Fruit fly (Drosophila melanogaster) whole organism, embryonic: ENCODE measurements around the gene shd.
A peak's percentile ranks its signal among the peaks of the same experiment; 100 is the strongest.

Experiments used
- Abd-B ChIP-seq: fragments of 200-800 bp; sonication (Bioruptor generic); optimal IDR thresholded peaks from 2 replicates; lab custom pipeline; 2018; ENCODE audit warnings: missing biosample characterization, mild to moderate bottlenecking, missing genetic modification characterization, moderate library complexity
- Bgb ChIP-seq: fragments of 200-800 bp; sonication (Bioruptor generic); IDR thresholded peaks from 2 replicates; pipeline ENCODE4 v1.3.6; 2022; ENCODE audit warnings: missing biosample characterization, missing genetic modification characterization; ENCODE audit not compliant: partially characterized antibody
- CG10366 ChIP-seq: fragments of 200-800 bp; sonication (Bioruptor generic); IDR thresholded peaks from 2 replicates; pipeline ENCODE4 v1.3.6; 2022; ENCODE audit warnings: missing biosample characterization, missing genetic modification characterization
- CG1529 ChIP-seq: fragments of 200-800 bp; sonication (Bioruptor generic); optimal IDR thresholded peaks from 3 replicates; lab custom pipeline; 2018; ENCODE audit warnings: missing biosample characterization, missing genetic modification characterization
- CG1603 ChIP-seq: fragments of 200-800 bp; sonication (Bioruptor generic); optimal IDR thresholded peaks from 2 replicates; lab custom pipeline; 2019; ENCODE audit warnings: missing biosample characterization, mild to moderate bottlenecking, missing genetic modification characterization, moderate library complexity
- CG18619 ChIP-seq: fragments of 200-800 bp; sonication (Bioruptor generic); optimal IDR thresholded peaks from 3 replicates; lab custom pipeline; 2017; ENCODE audit warnings: missing biosample characterization, mild to moderate bottlenecking, missing genetic modification characterization
- CG2712 ChIP-seq: fragments of 200-800 bp; optimal IDR thresholded peaks from 3 replicates; lab custom pipeline; 2019; ENCODE audit warnings: missing biosample characterization, mild to moderate bottlenecking, missing genetic modification characterization, moderate library complexity
- CG2889 ChIP-seq: fragments of 200-800 bp; sonication (Bioruptor generic); IDR thresholded peaks from 3 replicates; pipeline ENCODE4 v1.3.6; 2022; ENCODE audit warnings: missing biosample characterization, missing genetic modification characterization
- CG31365 ChIP-seq: fragments of 200-800 bp; sonication (Bioruptor generic); optimal IDR thresholded peaks from 2 replicates; lab custom pipeline; 2018; ENCODE audit warnings: missing biosample characterization, mild to moderate bottlenecking, missing genetic modification characterization
- CG32772 ChIP-seq: fragments of 200-800 bp; sonication (Bioruptor generic); IDR thresholded peaks from 2 replicates; pipeline ENCODE4 v1.3.6; 2022; ENCODE audit warnings: missing biosample characterization, missing genetic modification characterization
- CG3281 ChIP-seq: fragments of 200-800 bp; sonication (Bioruptor generic); optimal IDR thresholded peaks from 3 replicates; lab custom pipeline; 2017; ENCODE audit warnings: missing biosample characterization, mild to moderate bottlenecking, missing genetic modification characterization
- CG34376 ChIP-seq: fragments of 200-800 bp; sonication (Bioruptor generic); optimal IDR thresholded peaks from 2 replicates; lab custom pipeline; 2018; ENCODE audit warnings: missing biosample characterization, mild to moderate bottlenecking, missing genetic modification characterization
- CG3838 ChIP-seq: fragments of 200-800 bp; sonication (Bioruptor generic); optimal IDR thresholded peaks from 3 replicates; lab custom pipeline; 2016; ENCODE audit warnings: missing biosample characterization, missing genetic modification characterization
- CG3847 ChIP-seq: fragments of 200-800 bp; sonication (Bioruptor generic); IDR thresholded peaks from 2 replicates; pipeline ENCODE4 v1.3.6; 2022; ENCODE audit warnings: missing biosample characterization, missing genetic modification characterization
- CG4282 ChIP-seq: fragments of 200-800 bp; sonication (Bioruptor generic); optimal IDR thresholded peaks from 2 replicates; lab custom pipeline; 2016; ENCODE audit warnings: missing biosample characterization, missing genetic modification characterization
- CG6254 ChIP-seq: fragments of 200-800 bp; sonication (Bioruptor generic); optimal IDR thresholded peaks from 3 replicates; lab custom pipeline; 2017; ENCODE audit warnings: mild to moderate bottlenecking, missing biosample characterization, missing genetic modification reagents, missing genetic modification characterization
- CG6765 ChIP-seq: fragments of 200-800 bp; sonication (Bioruptor generic); optimal IDR thresholded peaks from 3 replicates; lab custom pipeline; 2017; ENCODE audit warnings: missing biosample characterization, mild to moderate bottlenecking, missing genetic modification characterization
- CG7372 ChIP-seq: fragments of 200-800 bp; sonication (Bioruptor generic); IDR thresholded peaks from 2 replicates; pipeline ENCODE4 v1.3.6; 2022; ENCODE audit warnings: missing biosample characterization, missing genetic modification characterization
- CG7963 ChIP-seq: fragments of 200-800 bp; sonication (Bioruptor generic); IDR thresholded peaks from 3 replicates; pipeline ENCODE4 v1.3.6; 2022; ENCODE audit warnings: missing biosample characterization, missing genetic modification characterization; ENCODE audit not compliant: partially characterized antibody
- Camta ChIP-seq: fragments of 200-800 bp; sonication (Bioruptor generic); optimal IDR thresholded peaks from 2 replicates; lab custom pipeline; 2016; ENCODE audit warnings: missing biosample characterization, missing genetic modification characterization
- Dip2 ChIP-seq: fragments of 200-800 bp; sonication (Bioruptor generic); IDR thresholded peaks from 2 replicates; pipeline ENCODE4 v1.3.6; 2022; ENCODE audit warnings: missing biosample characterization, missing genetic modification characterization
- Dip3 ChIP-seq: fragments of 200-800 bp; sonication (Bioruptor generic); optimal IDR thresholded peaks from 3 replicates; lab custom pipeline; 2016; ENCODE audit warnings: missing biosample characterization, missing genetic modification characterization
- Dll ChIP-seq: fragments of 200-800 bp; sonication (Bioruptor generic); IDR thresholded peaks from 4 replicates; pipeline ENCODE4 v1.3.6; 2022; ENCODE audit warnings: missing biosample characterization, missing genetic modification characterization; ENCODE audit not compliant: partially characterized antibody
- Fer2 ChIP-seq: fragments of 200-800 bp; sonication (Bioruptor generic); optimal IDR thresholded peaks from 2 replicates; lab custom pipeline; 2018; ENCODE audit warnings: missing biosample characterization, mild to moderate bottlenecking, missing genetic modification characterization, moderate library complexity
- Gsc ChIP-seq: fragments of 200-800 bp; sonication (Bioruptor generic); IDR thresholded peaks from 2 replicates; pipeline ENCODE4 v1.3.6; 2022; ENCODE audit warnings: missing biosample characterization, missing genetic modification characterization
- Hr3 ChIP-seq: fragments of 200-800 bp; sonication (Bioruptor generic); optimal IDR thresholded peaks from 3 replicates; lab custom pipeline; 2016; ENCODE audit warnings: missing biosample characterization, missing genetic modification characterization
- Lhr ChIP-seq: fragments of 200-800 bp; sonication (Bioruptor generic); optimal IDR thresholded peaks from 3 replicates; lab custom pipeline; 2017; ENCODE audit warnings: mild to moderate bottlenecking, missing biosample characterization, missing genetic modification reagents, missing genetic modification characterization
- MBD-R2 ChIP-seq: fragments of 200-800 bp; sonication (Bioruptor generic); IDR thresholded peaks from 2 replicates; pipeline ENCODE4 v1.3.6; 2022; ENCODE audit warnings: missing biosample characterization, missing genetic modification characterization
- Optix ChIP-seq: fragments of 200-800 bp; sonication (Bioruptor generic); IDR thresholded peaks from 3 replicates; pipeline ENCODE4 v1.3.6; 2022; ENCODE audit warnings: missing biosample characterization, missing genetic modification characterization
- PHDP ChIP-seq: fragments of 200-800 bp; sonication (Bioruptor generic); optimal IDR thresholded peaks from 3 replicates; lab custom pipeline; 2018; ENCODE audit warnings: missing biosample characterization, mild to moderate bottlenecking, missing genetic modification characterization, moderate library complexity
- Sin3A ChIP-seq: fragments of >200 bp; optimal IDR thresholded peaks from 2 replicates; lab custom pipeline; 2018
- Six4 ChIP-seq: fragments of 200-800 bp; sonication (Bioruptor generic); optimal IDR thresholded peaks from 2 replicates; lab custom pipeline; 2016; ENCODE audit warnings: missing biosample characterization, missing genetic modification characterization
- Sry-β ChIP-seq: fragments of 200-800 bp; sonication (Bioruptor generic); optimal IDR thresholded peaks from 2 replicates; lab custom pipeline; 2018; ENCODE audit warnings: missing biosample characterization, mild to moderate bottlenecking, missing genetic modification characterization, moderate library complexity
- br ChIP-seq: fragments of >200 bp; optimal IDR thresholded peaks from 2 replicates; lab custom pipeline; 2017
- bsh ChIP-seq, 2 experiments: fragments of 200-800 bp; sonication (Bioruptor generic); optimal IDR thresholded peaks; 2 replicates each; lab custom pipeline; 2017 to 2018; ENCODE audit warnings: mild to moderate bottlenecking in 2 of 2, missing biosample characterization in 2 of 2, missing genetic modification characterization in 2 of 2, moderate library complexity in 1 of 2
- cas ChIP-seq: fragments of 200-800 bp; sonication (Bioruptor generic); IDR thresholded peaks from 2 replicates; pipeline ENCODE4 v1.3.6; 2022; ENCODE audit warnings: missing biosample characterization, missing genetic modification characterization
- cato ChIP-seq: fragments of 200-800 bp; sonication (Bioruptor generic); optimal IDR thresholded peaks from 2 replicates; lab custom pipeline; 2016; ENCODE audit warnings: missing biosample characterization, missing genetic modification characterization, borderline replicate concordance
- ci ChIP-seq: fragments of 200-800 bp; sonication (Bioruptor generic); IDR thresholded peaks from 3 replicates; pipeline ENCODE4 v1.3.6; 2022; ENCODE audit warnings: missing biosample characterization, missing genetic modification characterization
- nmo ChIP-seq: fragments of 200-800 bp; sonication (Bioruptor generic); optimal IDR thresholded peaks from 2 replicates; lab custom pipeline; 2018; ENCODE audit warnings: missing biosample characterization, mild to moderate bottlenecking, missing genetic modification characterization, moderate library complexity
- odd ChIP-seq: fragments of 200-800 bp; sonication (Bioruptor generic); optimal IDR thresholded peaks from 2 replicates; lab custom pipeline; 2017; ENCODE audit warnings: missing biosample characterization, mild to moderate bottlenecking, missing genetic modification characterization
- pb ChIP-seq: fragments of 200-800 bp; sonication (Bioruptor generic); optimal IDR thresholded peaks from 3 replicates; lab custom pipeline; 2016; ENCODE audit warnings: missing biosample characterization, missing genetic modification characterization
- pros ChIP-seq: fragments of 200-800 bp; sonication (Bioruptor generic); optimal IDR thresholded peaks from 3 replicates; lab custom pipeline; 2019; ENCODE audit warnings: missing biosample characterization, mild to moderate bottlenecking, missing genetic modification characterization, moderate library complexity
- psq ChIP-seq: fragments of 200-800 bp; sonication (Bioruptor generic); optimal IDR thresholded peaks from 2 replicates; lab custom pipeline; 2017; ENCODE audit warnings: missing biosample characterization, missing genetic modification characterization
- salm ChIP-seq: fragments of 200-800 bp; sonication (Bioruptor generic); optimal IDR thresholded peaks from 2 replicates; lab custom pipeline; 2018; ENCODE audit warnings: missing biosample characterization, mild to moderate bottlenecking, missing genetic modification characterization
- seq ChIP-seq: fragments of 200-800 bp; sonication (Bioruptor generic); IDR thresholded peaks from 2 replicates; pipeline ENCODE4 v1.3.6; 2022; ENCODE audit warnings: missing biosample characterization, missing genetic modification characterization
- tap ChIP-seq: fragments of 200-800 bp; optimal IDR thresholded peaks from 3 replicates; lab custom pipeline; 2019; ENCODE audit warnings: missing biosample characterization, mild to moderate bottlenecking, missing genetic modification characterization, moderate library complexity
- tx ChIP-seq: fragments of 200-800 bp; sonication (Bioruptor generic); optimal IDR thresholded peaks from 2 replicates; lab custom pipeline; 2016; ENCODE audit warnings: missing biosample characterization, missing genetic modification characterization
- unc-4 ChIP-seq: fragments of 200-800 bp; sonication (Bioruptor generic); IDR thresholded peaks from 2 replicates; pipeline ENCODE4 v1.3.6; 2022; ENCODE audit warnings: missing biosample characterization, missing genetic modification characterization; ENCODE audit not compliant: partially characterized antibody
- vvl ChIP-seq: fragments of 200-800 bp; sonication (Bioruptor generic); IDR thresholded peaks from 2 replicates; pipeline ENCODE4 v1.3.6; 2022; ENCODE audit warnings: missing biosample characterization, missing genetic modification characterization
- zen ChIP-seq: fragments of 200-800 bp; sonication (Bioruptor generic); optimal IDR thresholded peaks from 3 replicates; lab custom pipeline; 2018; ENCODE audit warnings: missing biosample characterization, mild to moderate bottlenecking, missing genetic modification characterization, moderate library complexity

shd gene

dm6 chr3L:14634019-14634772, 19.9 kb downstream of the shd start (continued):
- 0 out of 2 replicates have a peak, but pooled peaks have one; percentile 25 for TF ChIP-seq CG32772 (GFP tag; lab: Robert Waterston, UW)
- no peak for TF ChIP-seq tap (tag; lab: Kevin White, UChicago)
- no peak for TF ChIP-seq br (lab: Kevin White, UChicago)
- TF ChIP-seq CG4282: no peak
- TF ChIP-seq CG3281: no peak
- no peak for TF ChIP-seq CG6254
- no peak for TF ChIP-seq seq
- no peak for TF ChIP-seq Sry-β (GFP tag; lab: Kevin White, UChicago)
- TF ChIP-seq Bgb: no peak
- TF ChIP-seq tx (GFP tag; lab: Kevin White, UChicago): no peak
- TF ChIP-seq vvl (GFP tag; lab: Robert Waterston, UW): peak; percentile 50
- TF ChIP-seq CG18619 (GFP tag; lab: Kevin White, UChicago): no peak
- TF ChIP-seq psq (GFP tag; lab: Kevin White, UChicago): no peak
- TF ChIP-seq Gsc: no peak
- no peak for TF ChIP-seq Sin3A (lab: Kevin White, UChicago)
- TF ChIP-seq CG3847 (GFP tag; lab: Robert Waterston, UW): no peak
- TF ChIP-seq cato (GFP tag; lab: Kevin White, UChicago): no peak
- peak; percentile 48 for TF ChIP-seq CG1603 (tag; lab: Kevin White, UChicago)
- TF ChIP-seq CG34376 (GFP tag; lab: Kevin White, UChicago): no peak
- no peak for TF ChIP-seq CG3838
- no peak for TF ChIP-seq Optix
- TF ChIP-seq Abd-B: peak; percentile 14
- no peak for TF ChIP-seq Lhr
- TF ChIP-seq pb (GFP tag; lab: Kevin White, UChicago): peak; percentile 21
- peak; percentile 21 for TF ChIP-seq nmo (GFP tag; lab: Kevin White, UChicago)
- TF ChIP-seq Dll: no peak
- no peak for TF ChIP-seq CG7372
- no peak for TF ChIP-seq Hr3 (GFP tag; lab: Kevin White, UChicago)
- TF ChIP-seq MBD-R2: no peak; the same call in 1 of the 2 replicates
- no peak for TF ChIP-seq Dip2 (GFP tag; lab: Robert Waterston, UW)
- TF ChIP-seq pros (GFP tag; lab: Kevin White, UChicago): no peak
- TF ChIP-seq odd (GFP tag; lab: Kevin White, UChicago): peak; percentile 4
- TF ChIP-seq PHDP (tag; lab: Kevin White, UChicago): peak; percentile 30
- TF ChIP-seq CG7963 (GFP tag; lab: Robert Waterston, UW): no peak
- TF ChIP-seq CG2889 (GFP tag; lab: Robert Waterston, UW): no peak
- no peak; the same call in 1 of the 2 replicates for TF ChIP-seq CG10366 (GFP tag; lab: Robert Waterston, UW)
- no peak for TF ChIP-seq CG1529 (GFP tag; lab: Kevin White, UChicago)
- TF ChIP-seq CG6765 (GFP tag; lab: Kevin White, UChicago): no peak
- no peak for TF ChIP-seq Dip3 (GFP tag; lab: Kevin White, UChicago)
- peak; percentile 33 for TF ChIP-seq CG2712 (tag; lab: Kevin White, UChicago)
- TF ChIP-seq bsh (GFP tag; optimal IDR thresholded peaks at IDR 0.05; lab: Kevin White, UChicago): peak; percentile 53 to 89
- TF ChIP-seq cas (GFP tag; lab: Robert Waterston, UW): no peak
- TF ChIP-seq Six4: no peak
- TF ChIP-seq salm (tag; lab: Kevin White, UChicago): no peak
- TF ChIP-seq CG31365 (tag; lab: Kevin White, UChicago): no peak
- 0 out of 3 replicates have a peak, but pooled peaks have one; percentile 55 for TF ChIP-seq ci (GFP tag; lab: Robert Waterston, UW)
- no peak for TF ChIP-seq Fer2
- no peak for TF ChIP-seq unc-4 (GFP tag; lab: Robert Waterston, UW)
- TF ChIP-seq Camta (GFP tag; lab: Kevin White, UChicago): no peak
- peak; percentile 3 for TF ChIP-seq zen (tag; lab: Kevin White, UChicago)
